Worm (Caenorhabditis elegans): ENCODE measurements around the gene srt-47.

DNA sequence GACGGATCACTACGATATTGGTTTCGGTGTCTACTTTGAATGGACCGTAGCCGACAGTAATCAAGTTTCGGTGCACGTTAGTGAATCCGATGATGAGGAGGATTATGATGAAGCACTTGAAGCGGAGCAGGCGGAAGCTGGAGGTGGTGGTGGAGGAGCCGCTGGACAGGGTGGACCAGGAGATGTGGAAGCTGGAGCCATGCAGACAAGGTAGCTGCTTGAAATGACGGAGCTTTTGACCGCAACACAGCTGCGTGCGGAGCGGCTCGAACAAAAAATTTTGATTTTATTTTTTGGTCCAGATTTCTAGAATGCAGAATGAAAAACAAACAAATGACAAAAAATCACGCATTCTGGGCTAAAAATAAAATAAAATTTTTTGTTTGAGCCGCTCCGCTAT is 28.7 kb downstream of the srt-47 start:
- no peak for TF ChIP-seq him-1 (tag; optimal IDR thresholded peaks at IDR 0.05)
- TF ChIP-seq W03F9.2 (tag; optimal IDR thresholded peaks at IDR 0.05) = no peak
- no peak for TF ChIP-seq dao-5 (tag; optimal IDR thresholded peaks at IDR 0.05)
